Worm (Caenorhabditis elegans) whole organism, young adult: Measurements from ENCODE around the gene K02D10.2.

ENCODE experiments used
- B0019.2 ChIP-seq: fragments of 200-800 bp; sonication (Bioruptor generic); conservative IDR thresholded peaks from 2 replicates; pipeline ENCODE4 v1.3.6; 2022; ENCODE audit warnings: missing genetic modification reagents, missing genetic modification characterization, missing compliant biosample characterization
- B0035.1 ChIP-seq: sonication (generic microtip); optimal IDR thresholded peaks from 2 replicates; lab custom pipeline; 2016; ENCODE audit warnings: missing genetic modification characterization, mild to moderate bottlenecking, missing compliant biosample characterization, missing genotype, missing genetic modification reagents
- B0336.3 ChIP-seq: fragments of 200-800 bp; sonication (Bioruptor generic); IDR thresholded peaks from 2 replicates; pipeline ENCODE4 v1.3.6; 2022; ENCODE audit warnings: missing genetic modification characterization, missing compliant biosample characterization
- C06A6.2 ChIP-seq: fragments of 200-800 bp; sonication (Bioruptor generic); conservative IDR thresholded peaks from 2 replicates; pipeline ENCODE4 v1.3.6; 2022; ENCODE audit warnings: missing genetic modification characterization, missing compliant biosample characterization
- D2030.7 ChIP-seq: fragments of 200-800 bp; sonication (Bioruptor generic); IDR thresholded peaks from 2 replicates; pipeline ENCODE4 v1.3.6; 2022; ENCODE audit warnings: missing genetic modification reagents, missing genetic modification characterization, missing compliant biosample characterization
- F22D6.2 ChIP-seq: sonication (generic microtip); optimal IDR thresholded peaks from 2 replicates; lab custom pipeline; 2016; ENCODE audit warnings: mild to moderate bottlenecking, missing genetic modification characterization, missing compliant biosample characterization
- F49E8.2 ChIP-seq: sonication (generic microtip); optimal IDR thresholded peaks from 3 replicates; lab custom pipeline; 2017; ENCODE audit warnings: missing genetic modification characterization, mild to moderate bottlenecking, missing compliant biosample characterization, antibody characterized with exemption, moderate library complexity; ENCODE audit not compliant: insufficient read depth
- T07F8.4 ChIP-seq: sonication (generic microtip); optimal IDR thresholded peaks from 2 replicates; lab custom pipeline; 2016; ENCODE audit warnings: mild to moderate bottlenecking, missing genetic modification characterization, moderate library complexity, missing compliant biosample characterization
- Y53F4B.3 ChIP-seq: fragments of 200-800 bp; sonication (Bioruptor generic); IDR thresholded peaks from 2 replicates; pipeline ENCODE4 v1.3.6; 2022; ENCODE audit warnings: missing genetic modification reagents, missing genetic modification characterization, missing compliant biosample characterization
- akir-1 ChIP-seq: fragments of 200-800 bp; sonication (Bioruptor generic); optimal IDR thresholded peaks from 2 replicates; lab custom pipeline; 2018; ENCODE audit warnings: mild to moderate bottlenecking, missing genetic modification characterization, moderate library complexity, missing compliant biosample characterization
- ama-1 ChIP-seq, 3 experiments: fragments of 150-350 bp in 1 of 3; sonication (generic microtip) in 2 of 3; optimal IDR thresholded peaks; 2 replicates each; lab custom pipeline; 2014 to 2018; ENCODE audit warnings: missing biosample characterization in 2 of 3, missing genetic modification characterization in 2 of 3, missing genetic modification reagents in 2 of 3
- aptf-3 ChIP-seq: fragments of 200-800 bp; sonication (Bioruptor generic); IDR thresholded peaks from 2 replicates; pipeline ENCODE4 v1.3.6; 2022; ENCODE audit warnings: missing genetic modification characterization, missing compliant biosample characterization
- atf-7 ChIP-seq: sonication (generic microtip); optimal IDR thresholded peaks from 2 replicates; lab custom pipeline; 2017; ENCODE audit warnings: mild to moderate bottlenecking, missing genetic modification characterization, missing compliant biosample characterization
- athp-1 ChIP-seq: sonication (generic microtip); optimal IDR thresholded peaks from 2 replicates; lab custom pipeline; 2017; ENCODE audit warnings: mild to moderate bottlenecking, missing genetic modification characterization, missing compliant biosample characterization
- bed-1 ChIP-seq: fragments of 200-800 bp; sonication (Bioruptor generic); IDR thresholded peaks from 2 replicates; pipeline ENCODE4 v1.3.6; 2022; ENCODE audit warnings: missing genetic modification reagents, missing genetic modification characterization, missing compliant biosample characterization
- bed-2 ChIP-seq: fragments of 200-800 bp; sonication (Bioruptor generic); IDR thresholded peaks from 2 replicates; pipeline ENCODE4 v1.3.6; 2022; ENCODE audit warnings: missing genetic modification reagents, missing genetic modification characterization, missing compliant biosample characterization
- ceh-100 ChIP-seq: fragments of 200-800 bp; sonication (Bioruptor generic); IDR thresholded peaks from 2 replicates; pipeline ENCODE4 v1.3.6; 2022; ENCODE audit warnings: missing genetic modification reagents, missing genetic modification characterization, missing compliant biosample characterization
- ceh-27 ChIP-seq: fragments of 200-800 bp; sonication (Bioruptor generic); optimal IDR thresholded peaks from 2 replicates; lab custom pipeline; 2018; ENCODE audit warnings: mild to moderate bottlenecking, missing genetic modification characterization, moderate library complexity, missing compliant biosample characterization
- ceh-40 ChIP-seq: fragments of 200-800 bp; sonication (Bioruptor generic); IDR thresholded peaks from 2 replicates; pipeline ENCODE4 v1.3.6; 2022; ENCODE audit warnings: missing genetic modification characterization, missing compliant biosample characterization
- ceh-58 ChIP-seq: fragments of 200-800 bp; sonication (Bioruptor generic); IDR thresholded peaks from 2 replicates; pipeline ENCODE4 v1.3.6; 2022; ENCODE audit warnings: missing genetic modification characterization, missing compliant biosample characterization
- ceh-91 ChIP-seq: fragments of 200-800 bp; sonication (Bioruptor generic); IDR thresholded peaks from 2 replicates; pipeline ENCODE4 v1.3.6; 2022; ENCODE audit warnings: missing genetic modification reagents, missing genetic modification characterization, missing compliant biosample characterization
- chd-7 ChIP-seq: sonication (generic microtip); optimal IDR thresholded peaks from 2 replicates; lab custom pipeline; 2016; ENCODE audit warnings: mild to moderate bottlenecking, missing genetic modification characterization, moderate library complexity, missing compliant biosample characterization
- die-1 ChIP-seq: sonication (generic microtip); optimal IDR thresholded peaks from 2 replicates; lab custom pipeline; 2016; ENCODE audit warnings: missing genotype, mild to moderate bottlenecking, missing genetic modification characterization, missing compliant biosample characterization
- dox-1 ChIP-seq: fragments of 200-800 bp; sonication (Bioruptor generic); IDR thresholded peaks from 2 replicates; pipeline ENCODE4 v1.3.6; 2022; ENCODE audit warnings: missing genetic modification reagents, missing genetic modification characterization, missing compliant biosample characterization
- egl-44 ChIP-seq: fragments of 200-800 bp; sonication (Bioruptor generic); IDR thresholded peaks from 2 replicates; pipeline ENCODE4 v1.3.6; 2022; ENCODE audit warnings: missing genetic modification reagents, missing genetic modification characterization, missing compliant biosample characterization
- egrh-3 ChIP-seq: fragments of 200-800 bp; sonication (Bioruptor generic); IDR thresholded peaks from 2 replicates; pipeline ENCODE4 v1.3.6; 2022; ENCODE audit warnings: missing genetic modification reagents, missing genetic modification characterization, missing compliant biosample characterization
- hlh-12 ChIP-seq: sonication (generic microtip); optimal IDR thresholded peaks from 2 replicates; lab custom pipeline; 2016; ENCODE audit warnings: missing genetic modification characterization, missing compliant biosample characterization
- hmg-1.2 ChIP-seq: fragments of 200-800 bp; sonication (Bioruptor generic); IDR thresholded peaks from 2 replicates; pipeline ENCODE4 v1.3.6; 2022; ENCODE audit warnings: missing genetic modification reagents, missing genetic modification characterization, missing compliant biosample characterization
- hrde-1 ChIP-seq: sonication (generic microtip); optimal IDR thresholded peaks from 2 replicates; lab custom pipeline; 2016; ENCODE audit warnings: missing genetic modification characterization, mild to moderate bottlenecking, missing compliant biosample characterization, moderate library complexity, missing genotype, missing genetic modification reagents, borderline replicate concordance
- lin-26 ChIP-seq: fragments of 200-800 bp; sonication (Bioruptor generic); IDR thresholded peaks from 2 replicates; pipeline ENCODE4 v1.3.6; 2022; ENCODE audit warnings: missing genetic modification reagents, missing genetic modification characterization, missing compliant biosample characterization
- lin-35 ChIP-seq, 3 experiments: fragments of 150-350 bp in 2 of 3; sonication (generic microtip) in 1 of 3; optimal IDR thresholded peaks; 2 replicates each; lab custom pipeline; 2014 to 2018; ENCODE audit warnings: missing biosample characterization in 3 of 3, missing genetic modification characterization in 3 of 3, missing genetic modification reagents in 3 of 3
- lin-54 ChIP-seq: fragments of 200-800 bp; sonication (Bioruptor generic); optimal IDR thresholded peaks from 2 replicates; lab custom pipeline; 2018; ENCODE audit warnings: mild to moderate bottlenecking, missing genetic modification characterization, missing compliant biosample characterization
- lsl-1 ChIP-seq: fragments of 200-800 bp; sonication (Bioruptor generic); optimal IDR thresholded peaks from 2 replicates; lab custom pipeline; 2018; ENCODE audit warnings: mild to moderate bottlenecking, missing genetic modification characterization, moderate library complexity, missing compliant biosample characterization
- madf-3 ChIP-seq: fragments of 200-800 bp; sonication (Bioruptor generic); IDR thresholded peaks from 2 replicates; pipeline ENCODE4 v1.3.6; 2022; ENCODE audit warnings: missing genetic modification reagents, missing genetic modification characterization, missing compliant biosample characterization
- madf-6 ChIP-seq: fragments of 200-800 bp; sonication (Bioruptor generic); IDR thresholded peaks from 2 replicates; pipeline ENCODE4 v1.3.6; 2022; ENCODE audit warnings: missing genetic modification reagents, missing genetic modification characterization, missing compliant biosample characterization
- mcd-1 ChIP-seq: fragments of 200-800 bp; sonication (Bioruptor generic); IDR thresholded peaks from 2 replicates; pipeline ENCODE4 v1.3.6; 2022; ENCODE audit warnings: missing genetic modification reagents, missing genetic modification characterization, missing compliant biosample characterization
- nfya-1 ChIP-seq: sonication (generic microtip); optimal IDR thresholded peaks from 2 replicates; lab custom pipeline; 2017; ENCODE audit warnings: antibody characterized with exemption, missing compliant biosample characterization, missing genetic modification characterization, borderline replicate concordance; ENCODE audit not compliant: insufficient read depth
- nfyb-1 ChIP-seq: fragments of 200-800 bp; sonication (Bioruptor generic); IDR thresholded peaks from 2 replicates; pipeline ENCODE4 v1.3.6; 2022; ENCODE audit warnings: missing genetic modification reagents, missing genetic modification characterization, missing compliant biosample characterization
- rcor-1 ChIP-seq: fragments of 200-800 bp; sonication (Bioruptor generic); IDR thresholded peaks from 2 replicates; pipeline ENCODE4 v1.3.6; 2022; ENCODE audit warnings: missing genetic modification reagents, missing genetic modification characterization, missing compliant biosample characterization
- rec-8 ChIP-seq, 2 experiments: sonication (generic microtip); optimal IDR thresholded peaks; 2 replicates each; lab custom pipeline; 2016; ENCODE audit warnings: mild to moderate bottlenecking in 2 of 2, missing genetic modification characterization in 2 of 2, missing genetic modification reagents in 2 of 2, missing genotype in 2 of 2, missing biosample characterization in 1 of 2, missing compliant biosample characterization in 1 of 2, moderate library complexity in 1 of 2
- repo-1 ChIP-seq: sonication (generic microtip); optimal IDR thresholded peaks from 2 replicates; lab custom pipeline; 2017; ENCODE audit warnings: mild to moderate bottlenecking, missing genetic modification characterization, missing compliant biosample characterization
- sdz-38 ChIP-seq: sonication (generic microtip); optimal IDR thresholded peaks from 2 replicates; lab custom pipeline; 2016; ENCODE audit warnings: missing genotype, missing genetic modification characterization, missing compliant biosample characterization
- sea-2 ChIP-seq: fragments of 200-800 bp; sonication (Bioruptor generic); IDR thresholded peaks from 2 replicates; pipeline ENCODE4 v1.3.6; 2022; ENCODE audit warnings: missing genetic modification characterization, missing compliant biosample characterization
- sptf-2 ChIP-seq: fragments of 200-800 bp; sonication (Bioruptor generic); optimal IDR thresholded peaks from 2 replicates; lab custom pipeline; 2018; ENCODE audit warnings: mild to moderate bottlenecking, missing genetic modification characterization, missing compliant biosample characterization
- tlf-1 ChIP-seq: fragments of 200-800 bp; sonication (Bioruptor generic); optimal IDR thresholded peaks from 2 replicates; lab custom pipeline; 2018; ENCODE audit warnings: mild to moderate bottlenecking, missing genetic modification characterization, missing compliant biosample characterization
- unc-130 ChIP-seq: sonication (generic microtip); optimal IDR thresholded peaks from 2 replicates; lab custom pipeline; 2016; ENCODE audit warnings: missing genetic modification reagents, missing genetic modification characterization, missing compliant biosample characterization
- unc-62 ChIP-seq: fragments of 150-350 bp; optimal IDR thresholded peaks from 2 replicates; lab custom pipeline; 2014; ENCODE audit warnings: missing biosample characterization, missing genetic modification reagents, missing genetic modification characterization
- ztf-18 ChIP-seq: sonication (generic microtip); optimal IDR thresholded peaks from 2 replicates; lab custom pipeline; 2016; ENCODE audit warnings: missing genotype, mild to moderate bottlenecking, missing genetic modification characterization, missing compliant biosample characterization

Gene K02D10.2

DNA sequence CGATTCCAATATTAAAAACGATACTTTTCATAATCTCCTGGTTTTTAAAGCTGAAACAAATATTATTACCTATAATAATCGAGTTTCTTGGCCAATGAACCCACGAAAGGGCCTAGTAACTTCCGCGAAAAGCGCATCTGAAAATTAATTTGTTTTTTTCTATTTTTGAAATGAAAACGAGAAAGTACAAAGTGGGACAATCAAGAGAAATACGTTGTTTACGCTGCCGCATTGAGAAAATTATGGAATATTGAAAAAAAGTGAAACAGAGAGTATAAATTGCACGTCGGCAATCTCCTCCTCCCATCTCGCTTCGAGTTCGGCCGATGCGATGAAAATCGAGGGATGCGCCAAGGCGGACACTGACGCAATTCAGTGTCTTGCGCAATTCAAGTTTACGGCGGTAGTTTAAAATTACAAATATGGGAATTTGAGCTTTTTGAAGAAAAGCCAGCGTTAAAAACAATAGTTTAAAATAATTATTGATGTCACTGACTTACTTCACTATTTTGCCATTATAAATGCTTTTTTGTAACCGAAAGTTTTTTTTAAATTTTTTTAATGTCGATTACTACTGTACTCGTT, 29.7 kb downstream of the K02D10.2 start, which contains the start of gene pdhk-2:
Gene pdhk-2, minus strand, starts transcription at position 137 of the 585 bp plus-strand sequence.
- TF ChIP-seq T07F8.4 (tag; lab: Kevin White, UChicago) (no peak), lin-26 (GFP tag; lab: Robert Waterston, UW) (no peak), lin-54 (GFP tag; lab: Kevin White, UChicago) (peak; percentile 99), bed-1 (GFP tag; lab: Robert Waterston, UW) (0 out of 2 replicates have a peak, but pooled peaks have one; percentile 21), hrde-1 (no peak), bed-2 (no peak), F22D6.2 (tag; lab: Kevin White, UChicago) (peak; percentile 56), lin-35 (GFP tag; optimal IDR thresholded peaks at IDR 0.05; lab: Kevin White, UChicago) (peak; percentile 85 to 98 (median 89)), ceh-91 (GFP tag; lab: Robert Waterston, UW) (peak; percentile 68), sdz-38 (tag; lab: Kevin White, UChicago) (no peak), nfyb-1 (GFP tag; lab: Robert Waterston, UW) (peak; percentile 82), unc-62 (GFP tag; lab: Kevin White, UChicago) (no peak), akir-1 (GFP tag; lab: Kevin White, UChicago) (no peak), Y53F4B.3 (GFP tag; lab: Robert Waterston, UW) (0 out of 2 replicates have a peak, but pooled peaks have one; percentile 24), die-1 (peak; percentile 27), D2030.7 (GFP tag; lab: Robert Waterston, UW) (peak; percentile 74), aptf-3 (GFP tag; lab: Robert Waterston, UW) (no peak), B0019.2 (GFP tag; lab: Robert Waterston, UW) (no peak), sptf-2 (GFP tag; lab: Kevin White, UChicago) (no peak), B0035.1 (peak; percentile 50), ceh-100 (GFP tag; lab: Robert Waterston, UW) (peak; percentile 64), ceh-27 (GFP tag; lab: Kevin White, UChicago) (peak; percentile 91), ama-1 (optimal IDR thresholded peaks at IDR 0.05; lab: Kevin White, UChicago) (peak; percentile 21), ama-1 (GFP tag; optimal IDR thresholded peaks at IDR 0.05; lab: Kevin White, UChicago) (no peak), repo-1 (tag; lab: Kevin White, UChicago) (peak; percentile 87), egl-44 (no peak), egrh-3 (GFP tag; lab: Robert Waterston, UW) (no peak), dox-1 (GFP tag; lab: Robert Waterston, UW) (peak; percentile 95), tlf-1 (GFP tag; lab: Kevin White, UChicago) (peak; percentile 88), sea-2 (GFP tag; lab: Robert Waterston, UW) (no peak), B0336.3 (GFP tag; lab: Robert Waterston, UW) (peak; percentile 88), athp-1 (peak; percentile 71), madf-6 (GFP tag; lab: Robert Waterston, UW) (peak; percentile 89), rec-8 (tag; optimal IDR thresholded peaks at IDR 0.05; lab: Kevin White, UChicago) (no peak), C06A6.2 (peak; percentile 71; the same call in 1 of the 2 replicates), ztf-18 (tag; lab: Kevin White, UChicago) (peak; percentile 99), hmg-1.2 (GFP tag; lab: Robert Waterston, UW) (peak; percentile 68), F49E8.2 (peak; percentile 70), madf-3 (GFP tag; lab: Robert Waterston, UW) (peak; percentile 84), mcd-1 (GFP tag; lab: Robert Waterston, UW) (peak; percentile 93), chd-7 (tag; lab: Kevin White, UChicago) (peak; percentile 69), atf-7 (tag; lab: Kevin White, UChicago) (peak; percentile 58), ceh-40 (no peak), rcor-1 (GFP tag; lab: Robert Waterston, UW) (peak; percentile 91), nfya-1 (tag; lab: Kevin White, UChicago) (no peak), hlh-12 (tag; lab: Kevin White, UChicago) (no peak), unc-130 (GFP tag; lab: Kevin White, UChicago) (peak; percentile 64), lsl-1 (GFP tag; lab: Kevin White, UChicago) (peak; percentile 77), ceh-58 (GFP tag; lab: Robert Waterston, UW) (no peak)
